Worm (Caenorhabditis elegans) whole organism, L1 larva: Measurements from ENCODE around the gene lite-1.

Experiments used
- C16A3.4 ChIP-seq: fragments of 150-350 bp; optimal IDR thresholded peaks from 2 replicates; lab custom pipeline; 2014; ENCODE audit warnings: missing biosample characterization, missing genetic modification characterization
- F16B12.6 ChIP-seq: fragments of 150-350 bp; optimal IDR thresholded peaks from 2 replicates; lab custom pipeline; 2014; ENCODE audit warnings: missing biosample characterization, missing genetic modification characterization
- Y116A8C.19 ChIP-seq: sonication (generic microtip); optimal IDR thresholded peaks from 2 replicates; lab custom pipeline; 2016; ENCODE audit warnings: missing compliant biosample characterization, missing genetic modification characterization, borderline replicate concordance
- aly-2 ChIP-seq: fragments of 150-350 bp; optimal IDR thresholded peaks from 2 replicates; lab custom pipeline; 2014; ENCODE audit warnings: missing biosample characterization, missing genetic modification characterization
- ama-1 ChIP-seq: fragments of 150-350 bp; optimal IDR thresholded peaks from 2 replicates; lab custom pipeline; 2014
- blmp-1 ChIP-seq: fragments of 150-350 bp; optimal IDR thresholded peaks from 2 replicates; lab custom pipeline; 2014; ENCODE audit warnings: missing biosample characterization, missing genetic modification characterization
- ceh-8 ChIP-seq: fragments of 200-800 bp; sonication (Bioruptor generic); optimal IDR thresholded peaks from 2 replicates; lab custom pipeline; 2018; ENCODE audit warnings: mild to moderate bottlenecking, missing genetic modification characterization, moderate library complexity, missing compliant biosample characterization
- ceh-90 ChIP-seq: sonication (generic microtip); optimal IDR thresholded peaks from 2 replicates; lab custom pipeline; 2016; ENCODE audit warnings: missing genetic modification characterization, missing compliant biosample characterization
- dpl-1 ChIP-seq, 3 experiments: fragments of 150-350 bp in 2 of 3; sonication (generic microtip) in 1 of 3; optimal IDR thresholded peaks; 2 replicates each; lab custom pipeline; 2014 to 2017; ENCODE audit warnings: missing biosample characterization in 3 of 3, missing genetic modification characterization in 3 of 3, missing genetic modification reagents in 3 of 3
- efl-1 ChIP-seq, 4 experiments: fragments of 150-350 bp; optimal IDR thresholded peaks in 3 of 4; peaks in 1 of 4; 1 replicate in 1 of 4; 2 replicates in 3 of 4; lab custom pipeline; 2014; ENCODE audit warnings: missing biosample characterization in 2 of 4, missing genetic modification characterization in 2 of 4, missing genetic modification reagents in 2 of 4
- efl-3 ChIP-seq: fragments of 200-800 bp; sonication (Bioruptor generic); optimal IDR thresholded peaks from 2 replicates; lab custom pipeline; 2018; ENCODE audit warnings: mild to moderate bottlenecking, missing genetic modification characterization, missing compliant biosample characterization
- egl-27 ChIP-seq, 2 experiments: fragments of 150-350 bp in 1 of 2; sonication (generic microtip); optimal IDR thresholded peaks; 3 replicates each; lab custom pipeline; 2017 to 2018; ENCODE audit warnings: missing biosample characterization in 2 of 2, missing genetic modification characterization in 2 of 2, missing genetic modification reagents in 2 of 2
- elt-2 ChIP-seq: sonication (generic microtip); optimal IDR thresholded peaks from 2 replicates; lab custom pipeline; 2016; ENCODE audit warnings: missing genetic modification characterization, mild to moderate bottlenecking, inconsistent platforms, missing compliant biosample characterization, missing genetic modification reagents
- ets-5 ChIP-seq: fragments of 200-800 bp; sonication (Bioruptor generic); IDR thresholded peaks from 2 replicates; pipeline ENCODE4 v1.3.6; 2022; ENCODE audit warnings: missing genetic modification characterization, missing compliant biosample characterization
- fkh-10 ChIP-seq: sonication (generic microtip); optimal IDR thresholded peaks from 2 replicates; lab custom pipeline; 2017; ENCODE audit warnings: missing biosample characterization, missing genetic modification reagents, missing genetic modification characterization
- fkh-4 ChIP-seq: sonication (generic microtip); optimal IDR thresholded peaks from 2 replicates; lab custom pipeline; 2016; ENCODE audit warnings: missing compliant biosample characterization, missing genetic modification characterization, borderline replicate concordance
- fkh-8 ChIP-seq: sonication (generic microtip); optimal IDR thresholded peaks from 2 replicates; lab custom pipeline; 2016; ENCODE audit warnings: mild to moderate bottlenecking, missing genetic modification characterization, missing compliant biosample characterization
- grh-1 ChIP-seq: fragments of 200-800 bp; sonication (Bioruptor generic); IDR thresholded peaks from 2 replicates; pipeline ENCODE4 v1.3.6; 2022; ENCODE audit warnings: missing genetic modification reagents, missing genetic modification characterization, missing compliant biosample characterization
- hlh-17 ChIP-seq: fragments of 200-800 bp; sonication (Bioruptor generic); optimal IDR thresholded peaks from 2 replicates; lab custom pipeline; 2018; ENCODE audit warnings: missing genetic modification characterization, mild to moderate bottlenecking, missing compliant biosample characterization, moderate library complexity, borderline replicate concordance
- hlh-4 ChIP-seq: sonication (generic microtip); optimal IDR thresholded peaks from 2 replicates; lab custom pipeline; 2016; ENCODE audit warnings: mild to moderate bottlenecking, missing genetic modification characterization, missing compliant biosample characterization
- isw-1 ChIP-seq: fragments of 200-800 bp; sonication (Bioruptor generic); IDR thresholded peaks from 2 replicates; pipeline ENCODE4 v1.3.6; 2022; ENCODE audit warnings: missing genetic modification characterization, missing compliant biosample characterization
- lin-14 ChIP-seq: fragments of 200-800 bp; sonication (Bioruptor generic); optimal IDR thresholded peaks from 2 replicates; lab custom pipeline; 2018; ENCODE audit warnings: mild to moderate bottlenecking, missing genetic modification characterization, moderate library complexity, missing compliant biosample characterization
- mab-9 ChIP-seq: fragments of 200-800 bp; sonication (Bioruptor generic); IDR thresholded peaks from 2 replicates; pipeline ENCODE4 v1.3.6; 2022; ENCODE audit warnings: missing genetic modification reagents, missing genetic modification characterization, missing compliant biosample characterization
- mef-2 ChIP-seq: fragments of 150-350 bp; optimal IDR thresholded peaks from 2 replicates; lab custom pipeline; 2014; ENCODE audit warnings: missing biosample characterization, missing genetic modification characterization
- mep-1 ChIP-seq: fragments of 150-350 bp; optimal IDR thresholded peaks from 2 replicates; lab custom pipeline; 2014; ENCODE audit warnings: missing biosample characterization, missing genetic modification characterization
- nhr-12 ChIP-seq: sonication (generic microtip); optimal IDR thresholded peaks from 2 replicates; lab custom pipeline; 2017; ENCODE audit warnings: missing biosample characterization, missing genetic modification characterization
- nhr-19 ChIP-seq: fragments of 200-800 bp; sonication (Bioruptor generic); conservative IDR thresholded peaks from 2 replicates; pipeline ENCODE4 v1.3.6; 2022; ENCODE audit warnings: missing genetic modification characterization, missing compliant biosample characterization
- nhr-20 ChIP-seq: sonication (generic microtip); optimal IDR thresholded peaks from 2 replicates; lab custom pipeline; 2016; ENCODE audit warnings: mild to moderate bottlenecking, missing genetic modification characterization, missing compliant biosample characterization
- nhr-237 ChIP-seq: fragments of 150-350 bp; optimal IDR thresholded peaks from 2 replicates; lab custom pipeline; 2014; ENCODE audit warnings: missing biosample characterization, missing genetic modification characterization
- nhr-47 ChIP-seq: sonication (generic microtip); optimal IDR thresholded peaks from 2 replicates; lab custom pipeline; 2016; ENCODE audit warnings: mild to moderate bottlenecking, missing genetic modification characterization, moderate library complexity, missing compliant biosample characterization
- nhr-76 ChIP-seq: sonication (generic microtip); optimal IDR thresholded peaks from 2 replicates; lab custom pipeline; 2017; ENCODE audit warnings: missing biosample characterization, missing genetic modification characterization
- nhr-77 ChIP-seq: fragments of 150-350 bp; optimal IDR thresholded peaks from 2 replicates; lab custom pipeline; 2014; ENCODE audit warnings: missing biosample characterization, missing genetic modification characterization
- nhr-85 ChIP-seq: sonication (generic microtip); peaks from one replicate; lab custom pipeline; 2016; ENCODE audit warnings: missing genetic modification characterization, inconsistent platforms, missing compliant biosample characterization
- pag-3 ChIP-seq: sonication (generic microtip); optimal IDR thresholded peaks from 2 replicates; lab custom pipeline; 2017; ENCODE audit warnings: missing genetic modification characterization, mild to moderate bottlenecking, missing compliant biosample characterization, antibody characterized with exemption, borderline replicate concordance; ENCODE audit not compliant: insufficient read depth
- pax-3 ChIP-seq: fragments of 200-800 bp; sonication (Bioruptor generic); optimal IDR thresholded peaks from 2 replicates; lab custom pipeline; 2018; ENCODE audit warnings: mild to moderate bottlenecking, missing genetic modification characterization, moderate library complexity, missing compliant biosample characterization
- sox-4 ChIP-seq: sonication (generic microtip); optimal IDR thresholded peaks from 2 replicates; lab custom pipeline; 2016; ENCODE audit warnings: missing genetic modification characterization, missing compliant biosample characterization
- sptf-1 ChIP-seq: fragments of 150-350 bp; optimal IDR thresholded peaks from 2 replicates; lab custom pipeline; 2014; ENCODE audit warnings: missing biosample characterization, missing genetic modification characterization
- sup-37 ChIP-seq: fragments of 200-800 bp; sonication (Bioruptor generic); optimal IDR thresholded peaks from 2 replicates; lab custom pipeline; 2018; ENCODE audit warnings: mild to moderate bottlenecking, missing genetic modification characterization, missing compliant biosample characterization
- swsn-7 ChIP-seq: sonication (generic microtip); optimal IDR thresholded peaks from 2 replicates; lab custom pipeline; 2016; ENCODE audit warnings: missing genetic modification characterization, missing compliant biosample characterization
- unc-130 ChIP-seq: fragments of 150-350 bp; optimal IDR thresholded peaks from 2 replicates; lab custom pipeline; 2017; ENCODE audit warnings: missing biosample characterization, missing genetic modification characterization, inconsistent platforms
- unc-98 ChIP-seq: fragments of 200-800 bp; sonication (Bioruptor generic); IDR thresholded peaks from 2 replicates; pipeline ENCODE4 v1.3.6; 2022; ENCODE audit warnings: missing genetic modification characterization, missing compliant biosample characterization
- vab-15 ChIP-seq: sonication (generic microtip); optimal IDR thresholded peaks from 2 replicates; lab custom pipeline; 2017; ENCODE audit warnings: missing genotype, mild to moderate bottlenecking, missing genetic modification characterization, missing compliant biosample characterization
- xbp-1 ChIP-seq: sonication (generic microtip); optimal IDR thresholded peaks from 2 replicates; lab custom pipeline; 2016; ENCODE audit warnings: missing genetic modification characterization, missing compliant biosample characterization
- zag-1 ChIP-seq: fragments of 150-350 bp; optimal IDR thresholded peaks from 2 replicates; lab custom pipeline; 2014; ENCODE audit warnings: missing biosample characterization, missing genetic modification characterization

lite-1 gene

DNA sequence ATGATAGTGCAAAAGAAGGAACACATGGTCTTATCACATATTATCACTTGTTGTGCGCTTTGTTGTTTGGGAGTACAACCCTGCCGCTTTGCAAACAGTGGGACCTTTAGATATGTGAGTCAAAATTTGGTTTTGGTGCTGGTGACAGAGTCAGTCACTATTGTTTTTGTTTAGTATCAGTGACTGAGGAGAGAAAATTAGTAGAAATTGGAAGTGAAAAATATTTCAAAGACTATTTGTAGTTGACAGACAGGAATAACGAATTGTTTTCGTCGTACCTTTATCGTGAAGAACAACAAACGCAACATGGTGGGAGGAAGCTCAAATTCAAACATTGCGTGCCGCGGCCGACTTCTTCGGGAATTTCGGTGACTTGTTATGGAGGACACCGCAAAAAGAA is 14.0 kb downstream of the lite-1 start, which contains the start of gene lrch-1:
Gene lrch-1 (minus strand): TSS at position 101 of the 400 bp plus-strand sequence.
- no peak for TF ChIP-seq hlh-4
- no peak for TF ChIP-seq unc-98 (GFP tag; lab: Robert Waterston, UW)
- no peak for TF ChIP-seq mep-1
- TF ChIP-seq ceh-90: no peak

- TF ChIP-seq blmp-1 (tag; lab: Kevin White, UChicago) (no peak), efl-1 (optimal IDR thresholded peaks at IDR 0.05; lab: Kevin White, UChicago) (no peak), efl-1 (GFP tag; optimal IDR thresholded peaks at IDR 0.05 in 1 of 2; lab: Kevin White, UChicago) (peak in 1 of 2 experiments; percentile 45)
Observed at ce11 chrX:6211322-6211820, 19.2 kb downstream of the lite-1 start.

- TF ChIP-seq fkh-8 (tag; lab: Kevin White, UChicago) (no peak), nhr-237 (tag; lab: Kevin White, UChicago) (no peak), nhr-85 (tag; lab: Kevin White, UChicago) (no peak), sptf-1 (tag; lab: Kevin White, UChicago) (no peak), elt-2 (tag; lab: Kevin White, UChicago) (no peak), lin-14 (GFP tag; lab: Kevin White, UChicago) (no peak), nhr-20 (no peak), efl-3 (no peak), fkh-4 (no peak)
Observed at ce11 chrX:6208463-6208862, 22.1 kb downstream of the lite-1 start, which contains the start of gene C14F11.7. Gene C14F11.7 (minus strand): TSS chrX:6208563.

ce11 chrX:6207687-6208088 is 22.9 kb downstream of the lite-1 start, which contains the start of gene T13C5.6:
Gene T13C5.6 (minus strand): TSS chrX:6207687.
- no peak for TF ChIP-seq hlh-17 (GFP tag; lab: Kevin White, UChicago)
- TF ChIP-seq ceh-90: peak; percentile 81
- peak; percentile 67 for TF ChIP-seq nhr-76 (tag; lab: Kevin White, UChicago)
- TF ChIP-seq isw-1 (GFP tag; lab: Robert Waterston, UW): peak; percentile 70
- peak; percentile 88 for TF ChIP-seq swsn-7 (tag; lab: Kevin White, UChicago)
- TF ChIP-seq efl-3: no peak
- peak; percentile 42 for TF ChIP-seq aly-2 (tag; lab: Kevin White, UChicago)
- peak; percentile 0 for TF ChIP-seq zag-1 (tag; lab: Kevin White, UChicago)
- TF ChIP-seq grh-1 (GFP tag; lab: Robert Waterston, UW): peak; percentile 59
- TF ChIP-seq ama-1: no peak
- TF ChIP-seq pag-3 (tag; lab: Kevin White, UChicago): no peak
- no peak for TF ChIP-seq ets-5 (GFP tag; lab: Robert Waterston, UW)
- TF ChIP-seq ceh-8 (GFP tag; lab: Kevin White, UChicago): peak; percentile 78
- TF ChIP-seq sox-4 (tag; lab: Kevin White, UChicago): peak; percentile 89
- no peak for TF ChIP-seq F16B12.6 (tag; lab: Kevin White, UChicago)
- TF ChIP-seq dpl-1 (GFP tag; optimal IDR thresholded peaks at IDR 0.05; lab: Kevin White, UChicago): peak in 2 of 3 experiments; percentile 44 to 45
- TF ChIP-seq vab-15 (tag; lab: Kevin White, UChicago): peak; percentile 66
- peak; percentile 85 for TF ChIP-seq mab-9 (GFP tag; lab: Robert Waterston, UW)
- peak; percentile 77 for TF ChIP-seq fkh-4
- peak; percentile 64 to 66 for TF ChIP-seq efl-1 (optimal IDR thresholded peaks at IDR 0.05; lab: Kevin White, UChicago)
- peak; percentile 52 to 96 for TF ChIP-seq efl-1 (GFP tag; optimal IDR thresholded peaks at IDR 0.05 in 1 of 2; lab: Kevin White, UChicago)
- peak; percentile 84 for TF ChIP-seq nhr-77 (tag; lab: Kevin White, UChicago)
- TF ChIP-seq fkh-10 (GFP tag; lab: Kevin White, UChicago): peak; percentile 91
- TF ChIP-seq nhr-47 (tag; lab: Kevin White, UChicago): peak; percentile 94
- TF ChIP-seq sptf-1 (tag; lab: Kevin White, UChicago): no peak
- peak; percentile 90 for TF ChIP-seq mep-1
- TF ChIP-seq Y116A8C.19 (tag; lab: Kevin White, UChicago): peak; percentile 4
- TF ChIP-seq sup-37 (GFP tag; lab: Kevin White, UChicago): peak; percentile 60
- peak; percentile 88 for TF ChIP-seq fkh-8 (tag; lab: Kevin White, UChicago)
- no peak for TF ChIP-seq egl-27 (tag; optimal IDR thresholded peaks at IDR 0.05; lab: Kevin White, UChicago)
- peak; percentile 92 for TF ChIP-seq lin-14 (GFP tag; lab: Kevin White, UChicago)
- TF ChIP-seq unc-130: peak; percentile 71
- peak; percentile 93 for TF ChIP-seq C16A3.4 (tag; lab: Kevin White, UChicago)
- TF ChIP-seq pax-3 (tag; lab: Kevin White, UChicago): peak; percentile 83
- no peak for TF ChIP-seq nhr-12
- TF ChIP-seq nhr-85 (tag; lab: Kevin White, UChicago): peak; percentile 93
- TF ChIP-seq xbp-1 (tag; lab: Kevin White, UChicago): peak; percentile 97
- TF ChIP-seq nhr-19: peak; percentile 88
- TF ChIP-seq mef-2: peak; percentile 22
- TF ChIP-seq nhr-237 (tag; lab: Kevin White, UChicago): no peak
